Fruit fly (Drosophila melanogaster) whole organism, embryonic: Measurements from ENCODE around the gene CG5191.

ENCODE experiments used
- Atf3 ChIP-seq: fragments of 200-800 bp; sonication (Bioruptor generic); optimal IDR thresholded peaks from 3 replicates; lab custom pipeline; 2016; ENCODE audit warnings: missing biosample characterization, missing genetic modification characterization
- B-H2 ChIP-seq: fragments of 200-800 bp; sonication (Bioruptor generic); optimal IDR thresholded peaks from 2 replicates; lab custom pipeline; 2018; ENCODE audit warnings: missing biosample characterization, mild to moderate bottlenecking, missing genetic modification characterization
- CG11398 ChIP-seq: fragments of 200-800 bp; sonication (Bioruptor generic); optimal IDR thresholded peaks from 2 replicates; lab custom pipeline; 2016; ENCODE audit warnings: missing biosample characterization, missing genetic modification characterization
- CG11504 ChIP-seq: fragments of 200-800 bp; sonication (Bioruptor generic); optimal IDR thresholded peaks from 3 replicates; lab custom pipeline; 2019; ENCODE audit warnings: missing biosample characterization, mild to moderate bottlenecking, missing genetic modification characterization, moderate library complexity
- CG12155 ChIP-seq: fragments of 200-800 bp; sonication (Bioruptor generic); optimal IDR thresholded peaks from 3 replicates; lab custom pipeline; 2016; ENCODE audit warnings: missing biosample characterization, missing genetic modification characterization
- CG13775 ChIP-seq: fragments of 200-800 bp; sonication (Bioruptor generic); optimal IDR thresholded peaks from 3 replicates; lab custom pipeline; 2017; ENCODE audit warnings: missing biosample characterization, mild to moderate bottlenecking, missing genetic modification characterization
- CG14441 ChIP-seq: fragments of 200-800 bp; sonication (Bioruptor generic); IDR thresholded peaks from 2 replicates; pipeline ENCODE4 v1.3.6; 2022; ENCODE audit warnings: missing biosample characterization, missing genetic modification characterization
- CG14667 ChIP-seq: fragments of 200-800 bp; sonication (Bioruptor generic); IDR thresholded peaks from 2 replicates; pipeline ENCODE4 v1.3.6; 2022; ENCODE audit warnings: missing biosample characterization, missing genetic modification characterization
- CG15514 ChIP-seq: fragments of 200-800 bp; sonication (Bioruptor generic); optimal IDR thresholded peaks from 3 replicates; lab custom pipeline; 2017; ENCODE audit warnings: missing biosample characterization, missing genetic modification characterization, mild to moderate bottlenecking, moderate library complexity, missing genetic modification reagents
- CG17328 ChIP-seq: fragments of 200-800 bp; sonication (Bioruptor generic); IDR thresholded peaks from 2 replicates; pipeline ENCODE4 v1.3.6; 2022; ENCODE audit warnings: missing biosample characterization, missing genetic modification characterization
- CG17568 ChIP-seq: fragments of 200-800 bp; sonication (Bioruptor generic); optimal IDR thresholded peaks from 2 replicates; lab custom pipeline; 2018; ENCODE audit warnings: missing biosample characterization, mild to moderate bottlenecking, missing genetic modification characterization, moderate library complexity
- CG17612 ChIP-seq: fragments of 200-800 bp; sonication (Bioruptor generic); IDR thresholded peaks from 2 replicates; pipeline ENCODE4 v1.3.6; 2022; ENCODE audit warnings: missing biosample characterization, missing genetic modification characterization
- CG17802 ChIP-seq: fragments of 200-800 bp; sonication (Bioruptor generic); optimal IDR thresholded peaks from 2 replicates; lab custom pipeline; 2018; ENCODE audit warnings: missing biosample characterization, mild to moderate bottlenecking, missing genetic modification characterization, moderate library complexity
- CG1832 ChIP-seq: fragments of 200-800 bp; sonication (Bioruptor generic); optimal IDR thresholded peaks from 2 replicates; lab custom pipeline; 2017; ENCODE audit warnings: missing biosample characterization, mild to moderate bottlenecking, missing genetic modification characterization, inconsistent platforms
- CG2120 ChIP-seq: fragments of 200-800 bp; sonication (Bioruptor generic); optimal IDR thresholded peaks from 3 replicates; lab custom pipeline; 2016; ENCODE audit warnings: missing biosample characterization, missing genetic modification characterization
- CG2875 ChIP-seq: fragments of 200-800 bp; sonication (Bioruptor generic); optimal IDR thresholded peaks from 2 replicates; lab custom pipeline; 2017; ENCODE audit warnings: missing biosample characterization, mild to moderate bottlenecking, missing genetic modification characterization, missing genetic modification reagents
- CG31365 ChIP-seq: fragments of 200-800 bp; sonication (Bioruptor generic); optimal IDR thresholded peaks from 2 replicates; lab custom pipeline; 2018; ENCODE audit warnings: missing biosample characterization, mild to moderate bottlenecking, missing genetic modification characterization
- CG32532 ChIP-seq: fragments of 200-800 bp; sonication (Bioruptor generic); IDR thresholded peaks from 2 replicates; pipeline ENCODE4 v1.3.6; 2022; ENCODE audit warnings: missing biosample characterization, missing genetic modification characterization
- CG5953 ChIP-seq: fragments of 200-800 bp; sonication (Bioruptor generic); IDR thresholded peaks from 2 replicates; pipeline ENCODE4 v1.3.6; 2022; ENCODE audit warnings: missing biosample characterization, missing genetic modification characterization
- CG7357 ChIP-seq: fragments of 200-800 bp; sonication (Bioruptor generic); IDR thresholded peaks from 3 replicates; pipeline ENCODE4 v1.3.6; 2022; ENCODE audit warnings: missing biosample characterization, missing genetic modification characterization
- CG7556 ChIP-seq: fragments of 200-800 bp; sonication (Bioruptor generic); optimal IDR thresholded peaks from 2 replicates; lab custom pipeline; 2017; ENCODE audit warnings: missing biosample characterization, mild to moderate bottlenecking, missing genetic modification characterization
- CG7928 ChIP-seq: fragments of 200-800 bp; sonication (Bioruptor generic); optimal IDR thresholded peaks from 2 replicates; lab custom pipeline; 2017; ENCODE audit warnings: missing biosample characterization, mild to moderate bottlenecking, missing genetic modification characterization
- CG8924 ChIP-seq: fragments of 200-800 bp; optimal IDR thresholded peaks from 3 replicates; lab custom pipeline; 2019; ENCODE audit warnings: missing biosample characterization, mild to moderate bottlenecking, missing genetic modification characterization, moderate library complexity
- Drgx ChIP-seq: fragments of 200-800 bp; sonication (Bioruptor generic); IDR thresholded peaks from 2 replicates; pipeline ENCODE4 v1.3.6; 2022; ENCODE audit warnings: missing biosample characterization, missing genetic modification characterization
- Gug ChIP-seq: fragments of 200-800 bp; sonication (Bioruptor generic); IDR thresholded peaks from 4 replicates; pipeline ENCODE4 v1.3.6; 2022; ENCODE audit warnings: missing biosample characterization, missing genetic modification characterization
- H15 ChIP-seq: fragments of 200-800 bp; sonication (Bioruptor generic); IDR thresholded peaks from 3 replicates; pipeline ENCODE4 v1.3.6; 2022; ENCODE audit warnings: missing biosample characterization, missing genetic modification characterization
- Hmr ChIP-seq: fragments of 200-800 bp; sonication (Bioruptor generic); optimal IDR thresholded peaks from 3 replicates; lab custom pipeline; 2017; ENCODE audit warnings: mild to moderate bottlenecking, missing biosample characterization, missing genetic modification reagents, missing genetic modification characterization
- Lpt ChIP-seq: fragments of >200 bp; optimal IDR thresholded peaks from 2 replicates; lab custom pipeline; 2018; ENCODE audit warnings: missing biosample characterization, missing genetic modification characterization
- Mad ChIP-seq: fragments of 200-800 bp; sonication (Bioruptor generic); optimal IDR thresholded peaks from 2 replicates; lab custom pipeline; 2016; ENCODE audit warnings: missing biosample characterization, missing genetic modification characterization
- Med ChIP-seq: fragments of 200-800 bp; sonication (Bioruptor generic); peaks from one replicate; lab custom pipeline; 2016; ENCODE audit warnings: missing biosample characterization, missing genetic modification characterization, mild to moderate bottlenecking, inconsistent platforms, moderate library complexity
- NK7.1 ChIP-seq: fragments of 200-800 bp; sonication (Bioruptor generic); optimal IDR thresholded peaks from 3 replicates; lab custom pipeline; 2016; ENCODE audit warnings: missing biosample characterization, missing genetic modification characterization
- Poxn ChIP-seq: fragments of 200-800 bp; sonication (Bioruptor generic); IDR thresholded peaks from 2 replicates; pipeline ENCODE4 v1.3.6; 2022; ENCODE audit warnings: missing biosample characterization, missing genetic modification characterization
- Rx ChIP-seq: fragments of 200-800 bp; sonication (Bioruptor generic); IDR thresholded peaks from 2 replicates; pipeline ENCODE4 v1.3.6; 2022; ENCODE audit warnings: missing biosample characterization, missing genetic modification characterization
- Sin3A ChIP-seq: fragments of >200 bp; optimal IDR thresholded peaks from 2 replicates; lab custom pipeline; 2018
- Sry-δ ChIP-seq: fragments of 200-800 bp; sonication (Bioruptor generic); optimal IDR thresholded peaks from 2 replicates; lab custom pipeline; 2016; ENCODE audit warnings: missing biosample characterization, missing genetic modification characterization
- ara ChIP-seq: fragments of 200-800 bp; sonication (Bioruptor generic); IDR thresholded peaks from 2 replicates; pipeline ENCODE4 v1.3.6; 2022; ENCODE audit warnings: missing biosample characterization, missing genetic modification characterization
- ato ChIP-seq: fragments of 200-800 bp; sonication (Bioruptor generic); IDR thresholded peaks from 2 replicates; pipeline ENCODE4 v1.3.6; 2022; ENCODE audit warnings: missing biosample characterization, missing genetic modification characterization; ENCODE audit not compliant: partially characterized antibody
- chinmo ChIP-seq: fragments of 200-800 bp; sonication (Bioruptor generic); IDR thresholded peaks from 4 replicates; pipeline ENCODE4 v1.3.6; 2022; ENCODE audit warnings: missing biosample characterization, missing genetic modification characterization; ENCODE audit not compliant: partially characterized antibody
- disco-r ChIP-seq: fragments of 200-800 bp; sonication (Bioruptor generic); optimal IDR thresholded peaks from 2 replicates; lab custom pipeline; 2016; ENCODE audit warnings: missing biosample characterization, missing genetic modification characterization
- dmrt99B ChIP-seq: fragments of 200-800 bp; sonication (Bioruptor generic); optimal IDR thresholded peaks from 2 replicates; lab custom pipeline; 2018; ENCODE audit warnings: missing biosample characterization, mild to moderate bottlenecking, missing genetic modification characterization, moderate library complexity
- dpn ChIP-seq, 2 experiments: fragments of 200-800 bp; sonication (Bioruptor generic); optimal IDR thresholded peaks; 3 replicates each; lab custom pipeline; 2016; ENCODE audit warnings: missing biosample characterization in 2 of 2, missing genetic modification characterization in 2 of 2
- emc ChIP-seq: fragments of 200-800 bp; sonication (Bioruptor generic); optimal IDR thresholded peaks from 2 replicates; lab custom pipeline; 2016; ENCODE audit warnings: missing biosample characterization, missing genetic modification characterization
- en ChIP-seq: fragments of 200-800 bp; sonication (Bioruptor generic); optimal IDR thresholded peaks from 2 replicates; lab custom pipeline; 2016; ENCODE audit warnings: missing biosample characterization, missing genetic modification characterization
- exex ChIP-seq: fragments of 200-800 bp; sonication (Bioruptor generic); optimal IDR thresholded peaks from 4 replicates; lab custom pipeline; 2018; ENCODE audit warnings: missing biosample characterization, mild to moderate bottlenecking, missing genetic modification characterization, moderate library complexity
- gt ChIP-seq: fragments of 200-800 bp; sonication (Bioruptor generic); IDR thresholded peaks from 2 replicates; pipeline ENCODE4 v1.3.6; 2022; ENCODE audit warnings: missing biosample characterization, missing genetic modification characterization
- jumu ChIP-seq: fragments of 200-800 bp; sonication (Bioruptor generic); optimal IDR thresholded peaks from 3 replicates; lab custom pipeline; 2016; ENCODE audit warnings: missing biosample characterization, missing genetic modification characterization
- nerfin-1 ChIP-seq: fragments of 200-800 bp; sonication (Bioruptor generic); optimal IDR thresholded peaks from 3 replicates; lab custom pipeline; 2019; ENCODE audit warnings: missing biosample characterization, mild to moderate bottlenecking, missing genetic modification characterization, moderate library complexity
- pita ChIP-seq: fragments of 200-800 bp; sonication (Bioruptor generic); optimal IDR thresholded peaks from 2 replicates; lab custom pipeline; 2017; ENCODE audit warnings: missing biosample characterization, mild to moderate bottlenecking, missing genetic modification characterization
- psq ChIP-seq: fragments of 200-800 bp; sonication (Bioruptor generic); optimal IDR thresholded peaks from 2 replicates; lab custom pipeline; 2017; ENCODE audit warnings: missing biosample characterization, missing genetic modification characterization
- ranshi ChIP-seq: fragments of 200-800 bp; sonication (Bioruptor generic); IDR thresholded peaks from 2 replicates; pipeline ENCODE4 v1.3.6; 2022; ENCODE audit warnings: missing biosample characterization, missing genetic modification characterization
- ro ChIP-seq: fragments of 200-800 bp; sonication (Bioruptor generic); IDR thresholded peaks from 2 replicates; pipeline ENCODE4 v1.3.6; 2022; ENCODE audit warnings: missing biosample characterization, missing genetic modification characterization
- tgo ChIP-seq: fragments of 200-800 bp; sonication (Bioruptor generic); IDR thresholded peaks from 3 replicates; pipeline ENCODE4 v1.3.6; 2022; ENCODE audit warnings: missing biosample characterization, missing genetic modification characterization
- tx ChIP-seq: fragments of 200-800 bp; sonication (Bioruptor generic); optimal IDR thresholded peaks from 2 replicates; lab custom pipeline; 2016; ENCODE audit warnings: missing biosample characterization, missing genetic modification characterization

CG5191 gene

dm6 chr3R:20588480-20588785 lies 27.8 kb downstream of the CG5191 start, which contains the start of gene Srp72 (continued):
- TF ChIP-seq ara, result 0 out of 2 replicates have a peak, but pooled peaks have one; percentile 7
- no peak for TF ChIP-seq jumu (GFP tag; lab: Kevin White, UChicago)
- TF ChIP-seq CG15514 (GFP tag; lab: Kevin White, UChicago), result peak; percentile 52
- no peak for TF ChIP-seq emc (GFP tag; lab: Kevin White, UChicago)
- TF ChIP-seq exex (tag; lab: Kevin White, UChicago), result peak; percentile 37
- TF ChIP-seq H15 (GFP tag; lab: Robert Waterston, UW), result no peak
- no peak for TF ChIP-seq Mad (GFP tag; lab: Kevin White, UChicago)
- no peak for TF ChIP-seq CG14667 (GFP tag; lab: Robert Waterston, UW)
- TF ChIP-seq ato (GFP tag; lab: Robert Waterston, UW), result no peak
- TF ChIP-seq Atf3 (GFP tag; lab: Kevin White, UChicago), result no peak
- TF ChIP-seq Poxn (GFP tag; lab: Robert Waterston, UW), result no peak
- TF ChIP-seq Rx, result no peak
- TF ChIP-seq dmrt99B, result peak; percentile 37
- no peak for TF ChIP-seq CG11398
- TF ChIP-seq Gug (GFP tag; lab: Robert Waterston, UW), result peak; percentile 48; the same call in 1 of the 4 replicates
- TF ChIP-seq en, result no peak
- TF ChIP-seq CG7928 (GFP tag; lab: Kevin White, UChicago), result peak; percentile 43
- TF ChIP-seq Med, result peak; percentile 86
- peak; percentile 27; the same call in 1 of the 3 replicates for TF ChIP-seq tgo
- TF ChIP-seq Drgx (GFP tag; lab: Robert Waterston, UW), result peak; percentile 55
- no peak for TF ChIP-seq tx (GFP tag; lab: Kevin White, UChicago)
- TF ChIP-seq CG17568, result no peak
- TF ChIP-seq CG1832, result no peak
- no peak for TF ChIP-seq CG17612 (GFP tag; lab: Robert Waterston, UW)
- peak; percentile 16 for TF ChIP-seq CG2875 (GFP tag; lab: Kevin White, UChicago)
- no peak for TF ChIP-seq CG31365 (tag; lab: Kevin White, UChicago)
- peak; percentile 14; the same call in 1 of the 3 replicates for TF ChIP-seq CG7357 (GFP tag; lab: Robert Waterston, UW)
- TF ChIP-seq NK7.1 (GFP tag; lab: Kevin White, UChicago), result no peak
- peak; percentile 57; the same call in 1 of the 2 replicates for TF ChIP-seq CG17328
- peak; percentile 56 for TF ChIP-seq CG13775 (GFP tag; lab: Kevin White, UChicago)
- no peak for TF ChIP-seq Sry-δ (GFP tag; lab: Kevin White, UChicago)
- peak; percentile 37 for TF ChIP-seq Hmr (GFP tag; lab: Kevin White, UChicago)
- TF ChIP-seq ranshi (GFP tag; lab: Robert Waterston, UW), result no peak
- TF ChIP-seq CG11504 (tag; lab: Kevin White, UChicago), result peak; percentile 55
- TF ChIP-seq CG12155 (GFP tag; lab: Kevin White, UChicago), result peak; percentile 51
- TF ChIP-seq CG8924 (tag; lab: Kevin White, UChicago), result peak; percentile 43
- TF ChIP-seq CG17802, result peak; percentile 39
- TF ChIP-seq nerfin-1 (tag; lab: Kevin White, UChicago), result no peak
- no peak for TF ChIP-seq ro (GFP tag; lab: Robert Waterston, UW)
- TF ChIP-seq B-H2 (GFP tag; lab: Kevin White, UChicago), result no peak
- TF ChIP-seq CG7556 (GFP tag; lab: Kevin White, UChicago), result no peak
- peak; percentile 47; the same call in 1 of the 2 replicates for TF ChIP-seq CG14441
- TF ChIP-seq Lpt (GFP tag; lab: Kevin White, UChicago), result no peak
- TF ChIP-seq psq (GFP tag; lab: Kevin White, UChicago), result no peak
- TF ChIP-seq gt, result no peak
- TF ChIP-seq Sin3A, result peak; percentile 46
- no peak for TF ChIP-seq chinmo (GFP tag; lab: Robert Waterston, UW)
- TF ChIP-seq CG5953, result no peak
- no peak for TF ChIP-seq disco-r (GFP tag; lab: Kevin White, UChicago)
- TF ChIP-seq pita (GFP tag; lab: Kevin White, UChicago), result no peak
- peak in 1 of 2 experiments; percentile 27 for TF ChIP-seq dpn (GFP tag; optimal IDR thresholded peaks at IDR 0.05; lab: Kevin White, UChicago)
- TF ChIP-seq CG2120, result peak; percentile 51
- peak; percentile 63; the same call in 1 of the 2 replicates for TF ChIP-seq CG32532
